Worm (Caenorhabditis elegans) whole organism, L2 larva: ENCODE data around the gene R02D5.7.

Experiments used
- alr-1 ChIP-seq: fragments of 150-350 bp; optimal IDR thresholded peaks from 2 replicates; lab custom pipeline; 2014; ENCODE audit warnings: missing biosample characterization, missing genetic modification characterization
- ama-1 ChIP-seq: fragments of 150-350 bp; optimal IDR thresholded peaks from 2 replicates; lab custom pipeline; 2018; ENCODE audit warnings: inconsistent platforms
- ceh-16 ChIP-seq: fragments of 150-350 bp; optimal IDR thresholded peaks from 2 replicates; lab custom pipeline; 2014; ENCODE audit warnings: missing biosample characterization, missing genetic modification characterization
- ceh-82 ChIP-seq: fragments of 150-350 bp; optimal IDR thresholded peaks from 2 replicates; lab custom pipeline; 2014; ENCODE audit warnings: missing biosample characterization, missing genetic modification characterization
- egl-27 ChIP-seq: sonication (generic microtip); optimal IDR thresholded peaks from 3 replicates; lab custom pipeline; 2017; ENCODE audit warnings: missing biosample characterization, missing genetic modification reagents, missing genetic modification characterization
- lsy-2 ChIP-seq, 2 experiments: fragments of 150-350 bp in 1 of 2; sonication (generic microtip) in 1 of 2; optimal IDR thresholded peaks; 2 replicates each; lab custom pipeline; 2014 to 2017; ENCODE audit warnings: missing biosample characterization in 2 of 2, missing genetic modification characterization in 2 of 2
- mdl-1 ChIP-seq, 2 experiments: fragments of 150-350 bp in 1 of 2; sonication (generic microtip) in 1 of 2; optimal IDR thresholded peaks; 2 replicates each; lab custom pipeline; 2017; ENCODE audit warnings: missing biosample characterization in 2 of 2, missing genetic modification characterization in 2 of 2
- nhr-12 ChIP-seq: fragments of 150-350 bp; optimal IDR thresholded peaks from 2 replicates; lab custom pipeline; 2014; ENCODE audit warnings: missing biosample characterization, missing genetic modification characterization
- nhr-23 ChIP-seq: fragments of 150-350 bp; optimal IDR thresholded peaks from 2 replicates; lab custom pipeline; 2014; ENCODE audit warnings: missing biosample characterization, missing genetic modification reagents, missing genetic modification characterization
- snpc-4 ChIP-seq: fragments of 150-350 bp; optimal IDR thresholded peaks from 2 replicates; lab custom pipeline; 2014; ENCODE audit warnings: missing biosample characterization, missing genetic modification characterization
- ztf-4 ChIP-seq: fragments of 150-350 bp; optimal IDR thresholded peaks from 2 replicates; lab custom pipeline; 2014; ENCODE audit warnings: missing biosample characterization, missing genetic modification characterization

DNA sequence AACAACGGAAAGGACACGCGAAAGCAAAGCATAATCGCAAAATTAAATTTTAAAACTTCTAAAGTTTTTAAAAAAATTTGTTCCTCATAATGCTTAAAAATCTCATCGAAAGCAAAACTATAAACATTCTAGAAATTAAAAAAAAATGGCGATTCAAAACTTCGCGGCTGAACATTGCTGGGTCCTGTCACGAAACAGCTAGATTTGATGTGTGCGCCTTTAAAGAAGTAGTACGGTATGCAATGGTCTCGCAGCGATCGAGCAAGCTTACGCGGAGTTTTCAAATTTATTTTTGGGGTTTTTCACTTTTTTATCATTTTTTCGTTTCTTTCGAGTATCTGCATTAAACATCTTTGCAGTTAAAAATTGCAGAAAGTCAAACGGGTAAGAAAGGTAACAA, 24.2 kb downstream of the R02D5.7 start, which contains the start of gene coh-3:
- TF ChIP-seq egl-27 (tag; lab: Kevin White, UChicago) (no peak), ceh-16 (tag; lab: Kevin White, UChicago) (no peak), ztf-4 (tag; lab: Kevin White, UChicago) (no peak), alr-1 (tag; lab: Kevin White, UChicago) (no peak), nhr-12 (tag; lab: Kevin White, UChicago) (no peak), snpc-4 (tag; lab: Kevin White, UChicago) (no peak), ceh-82 (tag; lab: Kevin White, UChicago) (no peak), ama-1 (lab: Kevin White, UChicago) (no peak), mdl-1 (tag; optimal IDR thresholded peaks at IDR 0.05; lab: Kevin White, UChicago) (no peak), nhr-23 (tag; lab: Kevin White, UChicago) (no peak), lsy-2 (tag; optimal IDR thresholded peaks at IDR 0.05; lab: Kevin White, UChicago) (no peak)
